Fruit fly (Drosophila melanogaster) whole organism, pupa: ENCODE data around the gene CG18493.
A peak's percentile ranks its signal among the peaks of the same experiment; 100 is the strongest.

Experiments
- CG10348 ChIP-seq: fragments of 200-800 bp; sonication (Bioruptor generic); IDR thresholded peaks from 2 replicates; pipeline ENCODE4 v1.3.6; 2022; ENCODE audit warnings: missing biosample characterization, missing genetic modification characterization
- CG12605 ChIP-seq: fragments of 200-800 bp; sonication (Bioruptor generic); IDR thresholded peaks from 2 replicates; pipeline ENCODE4 v1.3.6; 2022; ENCODE audit warnings: missing biosample characterization, missing genetic modification characterization
- CG13204 ChIP-seq: fragments of 200-800 bp; sonication (Bioruptor generic); optimal IDR thresholded peaks from 2 replicates; lab custom pipeline; 2018; ENCODE audit warnings: missing biosample characterization, mild to moderate bottlenecking, missing genetic modification characterization, moderate library complexity
- CG14655 ChIP-seq: fragments of 200-800 bp; sonication (Bioruptor generic); optimal IDR thresholded peaks from 3 replicates; lab custom pipeline; 2017; ENCODE audit warnings: mild to moderate bottlenecking, missing biosample characterization, missing genetic modification reagents, missing genetic modification characterization
- CG15710 ChIP-seq: fragments of 200-800 bp; sonication (Bioruptor generic); optimal IDR thresholded peaks from 2 replicates; lab custom pipeline; 2018; ENCODE audit warnings: missing biosample characterization, mild to moderate bottlenecking, missing genetic modification characterization, moderate library complexity
- CG17806 ChIP-seq: fragments of 200-800 bp; sonication (Bioruptor generic); optimal IDR thresholded peaks from 2 replicates; lab custom pipeline; 2018; ENCODE audit warnings: missing biosample characterization, mild to moderate bottlenecking, missing genetic modification characterization, moderate library complexity
- CG32121 ChIP-seq: fragments of 200-800 bp; sonication (Bioruptor generic); IDR thresholded peaks from 2 replicates; pipeline ENCODE4 v1.3.6; 2022; ENCODE audit warnings: missing biosample characterization, missing genetic modification characterization
- CG34367 ChIP-seq: fragments of 200-800 bp; sonication (Bioruptor generic); optimal IDR thresholded peaks from 2 replicates; lab custom pipeline; 2018; ENCODE audit warnings: missing biosample characterization, mild to moderate bottlenecking, missing genetic modification characterization
- CG4496 ChIP-seq: fragments of 200-800 bp; sonication (Bioruptor generic); IDR thresholded peaks from 3 replicates; pipeline ENCODE4 v1.3.6; 2022; ENCODE audit warnings: missing biosample characterization, missing genetic modification characterization
- CG8159 ChIP-seq: fragments of 200-800 bp; sonication (Bioruptor generic); optimal IDR thresholded peaks from 3 replicates; lab custom pipeline; 2018; ENCODE audit warnings: missing biosample characterization, mild to moderate bottlenecking, missing genetic modification characterization, moderate library complexity
- CG8301 ChIP-seq: fragments of 200-800 bp; sonication (Bioruptor generic); optimal IDR thresholded peaks from 2 replicates; lab custom pipeline; 2018; ENCODE audit warnings: missing biosample characterization, mild to moderate bottlenecking, missing genetic modification characterization
- CG9948 ChIP-seq: fragments of 200-800 bp; sonication (Bioruptor generic); optimal IDR thresholded peaks from 2 replicates; lab custom pipeline; 2018; ENCODE audit warnings: missing biosample characterization, mild to moderate bottlenecking, missing genetic modification characterization, moderate library complexity
- D1 ChIP-seq: fragments of 200-800 bp; sonication (Bioruptor generic); optimal IDR thresholded peaks from 2 replicates; lab custom pipeline; 2018; ENCODE audit warnings: missing biosample characterization, mild to moderate bottlenecking, missing genetic modification characterization, moderate library complexity
- EcR ChIP-seq: fragments of 200-800 bp; sonication (Bioruptor generic); optimal IDR thresholded peaks from 3 replicates; lab custom pipeline; 2019; ENCODE audit warnings: missing biosample characterization, missing genetic modification characterization, mild to moderate bottlenecking, moderate library complexity, missing genetic modification reagents
- Ets98B ChIP-seq: fragments of 200-800 bp; sonication (Bioruptor generic); IDR thresholded peaks from 2 replicates; pipeline ENCODE4 v1.3.6; 2022; ENCODE audit warnings: missing biosample characterization, missing genetic modification characterization
- Pif1A ChIP-seq: fragments of 200-800 bp; sonication (Bioruptor generic); optimal IDR thresholded peaks from 3 replicates; lab custom pipeline; 2016; ENCODE audit warnings: missing biosample characterization, missing genetic modification characterization
- Pif1B ChIP-seq: fragments of 200-800 bp; sonication (Bioruptor generic); optimal IDR thresholded peaks from 3 replicates; lab custom pipeline; 2016; ENCODE audit warnings: missing biosample characterization, missing genetic modification characterization
- Snoo ChIP-seq: fragments of 200-800 bp; sonication (Bioruptor generic); optimal IDR thresholded peaks from 3 replicates; lab custom pipeline; 2017; ENCODE audit warnings: missing biosample characterization, mild to moderate bottlenecking, missing genetic modification characterization, inconsistent platforms
- fd96Ca ChIP-seq: fragments of 200-800 bp; sonication (Bioruptor generic); IDR thresholded peaks from 3 replicates; pipeline ENCODE4 v1.3.6; 2022; ENCODE audit warnings: missing biosample characterization, missing genetic modification characterization
- gl ChIP-seq: fragments of 200-800 bp; sonication (Bioruptor generic); optimal IDR thresholded peaks from 2 replicates; lab custom pipeline; 2018; ENCODE audit warnings: missing biosample characterization, mild to moderate bottlenecking, missing genetic modification characterization
- rn ChIP-seq: fragments of 200-800 bp; sonication (Bioruptor generic); IDR thresholded peaks from 2 replicates; pipeline ENCODE4 v1.3.6; 2022; ENCODE audit warnings: missing biosample characterization, missing genetic modification characterization

Gene CG18493

DNA sequence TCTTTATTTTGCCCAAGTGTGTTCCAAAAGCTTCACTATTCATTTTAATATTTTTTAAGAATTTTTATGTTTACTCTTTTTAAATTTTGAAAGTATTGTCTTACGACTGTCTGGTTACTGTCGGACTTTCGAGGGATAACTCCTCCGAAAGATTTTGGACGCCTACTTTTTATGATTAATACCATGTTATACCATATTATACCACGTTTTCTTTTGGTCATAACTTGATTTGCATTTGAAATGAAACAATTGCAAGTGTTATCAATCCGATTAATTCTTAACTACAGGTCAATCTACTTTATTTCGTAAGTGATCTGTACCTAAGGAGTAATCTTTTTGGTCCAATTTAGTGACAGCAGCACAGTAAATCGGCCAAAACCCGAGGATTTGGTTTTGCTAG, 14.1 kb upstream of the CG18493 start, which contains the start of gene CG31404:
TSS of gene CG31404 (minus strand) at position 101 of the 400 bp plus-strand sequence.
- TF ChIP-seq CG32121 (no peak), Snoo (no peak), CG17806 (no peak), CG12605 (GFP tag; lab: Robert Waterston, UW) (no peak), CG8159 (no peak), rn (GFP tag; lab: Robert Waterston, UW) (no peak), CG4496 (GFP tag; lab: Robert Waterston, UW) (no peak), gl (tag; lab: Kevin White, UChicago) (no peak), Pif1A (GFP tag; lab: Kevin White, UChicago) (no peak), CG34367 (tag; lab: Kevin White, UChicago) (no peak), CG9948 (no peak), D1 (tag; lab: Kevin White, UChicago) (no peak), fd96Ca (GFP tag; lab: Robert Waterston, UW) (no peak)

DNA sequence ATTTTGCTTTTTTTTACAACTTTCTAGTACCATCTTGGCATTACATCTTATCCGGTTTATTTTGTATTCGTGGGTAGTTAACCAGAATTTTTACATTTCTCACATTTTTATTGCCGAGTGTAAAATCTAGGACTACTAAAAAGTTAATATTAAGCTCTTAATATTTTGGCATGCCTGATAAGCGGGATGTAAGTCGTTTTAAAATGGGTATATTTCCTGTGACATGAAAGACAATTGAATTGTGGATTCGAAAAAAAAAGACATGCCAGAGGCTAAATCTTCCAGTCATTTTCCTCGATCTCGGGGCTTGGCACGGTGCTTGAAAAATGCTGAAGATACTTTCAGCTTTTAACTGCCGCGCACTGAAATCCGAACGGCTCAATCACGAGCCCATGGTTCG, 12.9 kb upstream of the CG18493 start, which contains the start of gene CG31245:
TSS of gene CG31245 (minus strand) at position 101 of the 400 bp plus-strand sequence.
- TF ChIP-seq rn (GFP tag; lab: Robert Waterston, UW) (no peak), D1 (tag; lab: Kevin White, UChicago) (no peak), CG17806 (no peak), CG4496 (GFP tag; lab: Robert Waterston, UW) (no peak), CG15710 (tag; lab: Kevin White, UChicago) (no peak), fd96Ca (GFP tag; lab: Robert Waterston, UW) (no peak), gl (tag; lab: Kevin White, UChicago) (no peak), CG14655 (GFP tag; lab: Kevin White, UChicago) (no peak), CG32121 (no peak), Snoo (no peak), CG34367 (tag; lab: Kevin White, UChicago) (no peak), CG13204 (GFP tag; lab: Kevin White, UChicago) (no peak), CG8159 (no peak), Pif1A (GFP tag; lab: Kevin White, UChicago) (no peak), CG8301 (tag; lab: Kevin White, UChicago) (no peak), CG12605 (GFP tag; lab: Robert Waterston, UW) (no peak), CG9948 (no peak), EcR (GFP tag; lab: Kevin White, UChicago) (no peak)

- TF ChIP-seq CG8159 (peak; percentile 21), CG9948 (no peak), CG14655 (GFP tag; lab: Kevin White, UChicago) (peak; percentile 71), Ets98B (no peak), Pif1A (GFP tag; lab: Kevin White, UChicago) (peak; percentile 23)
Measured at dm6 chr3R:19383298-19383697, 6.8 kb upstream of the CG18493 start.

- TF ChIP-seq CG8159: no peak
- no peak for TF ChIP-seq CG4496 (GFP tag; lab: Robert Waterston, UW)
- no peak for TF ChIP-seq CG13204 (GFP tag; lab: Kevin White, UChicago)
Measured at dm6 chr3R:19387608-19388007, 2.5 kb upstream of the CG18493 start, which contains the start of gene CG3734. Gene CG3734 (plus strand): TSS chr3R:19387861.

DNA sequence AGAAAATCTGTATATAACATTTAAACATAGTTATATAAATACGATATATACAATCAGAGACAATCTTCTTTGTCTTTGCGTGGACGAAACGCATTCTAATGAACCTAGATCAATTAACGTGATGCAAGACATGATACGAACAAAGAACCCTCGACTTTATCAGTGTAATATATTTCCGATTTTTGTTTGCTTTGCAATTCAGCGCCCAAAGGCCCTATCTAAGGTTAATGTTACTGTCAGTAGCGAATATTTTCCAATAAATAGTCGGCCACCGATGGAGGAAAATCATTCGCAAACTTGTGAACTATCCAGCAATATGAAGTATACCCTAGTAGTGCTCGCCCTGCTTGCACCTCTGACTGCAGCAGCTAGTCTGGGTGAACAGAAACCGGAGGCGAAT, 3.0 kb downstream of the CG18493 start, which contains the start of gene CG3739:
TSS of gene CG3739 (plus strand) at position 301 of the 400 bp plus-strand sequence.
- no peak for TF ChIP-seq CG10348
- TF ChIP-seq Ets98B: no peak
- no peak for TF ChIP-seq CG8159
- TF ChIP-seq CG13204 (GFP tag; lab: Kevin White, UChicago): no peak
- TF ChIP-seq CG17806: no peak
- TF ChIP-seq CG32121: no peak
- no peak for TF ChIP-seq Snoo
- TF ChIP-seq Pif1B (GFP tag; lab: Kevin White, UChicago): no peak
- TF ChIP-seq fd96Ca (GFP tag; lab: Robert Waterston, UW): no peak
- no peak for TF ChIP-seq gl (tag; lab: Kevin White, UChicago)
- no peak for TF ChIP-seq CG9948
- no peak for TF ChIP-seq CG4496 (GFP tag; lab: Robert Waterston, UW)
- TF ChIP-seq CG14655 (GFP tag; lab: Kevin White, UChicago): no peak
- no peak for TF ChIP-seq rn (GFP tag; lab: Robert Waterston, UW)
- TF ChIP-seq EcR (GFP tag; lab: Kevin White, UChicago): no peak
- TF ChIP-seq CG8301 (tag; lab: Kevin White, UChicago): no peak

- TF ChIP-seq CG32121: no peak
- TF ChIP-seq CG15710 (tag; lab: Kevin White, UChicago): no peak
- TF ChIP-seq Snoo: no peak
- TF ChIP-seq CG14655 (GFP tag; lab: Kevin White, UChicago): no peak
- no peak for TF ChIP-seq rn (GFP tag; lab: Robert Waterston, UW)
- TF ChIP-seq CG8301 (tag; lab: Kevin White, UChicago): no peak
- TF ChIP-seq CG12605 (GFP tag; lab: Robert Waterston, UW): no peak
- no peak for TF ChIP-seq CG9948
- TF ChIP-seq EcR (GFP tag; lab: Kevin White, UChicago): no peak
- TF ChIP-seq CG34367 (tag; lab: Kevin White, UChicago): no peak
- no peak for TF ChIP-seq Pif1A (GFP tag; lab: Kevin White, UChicago)
Measured at dm6 chr3R:19398467-19398866, 8.4 kb downstream of the CG18493 start, which contains the start of gene CG31244. Gene CG31244 (minus strand): TSS chr3R:19398567.

DNA sequence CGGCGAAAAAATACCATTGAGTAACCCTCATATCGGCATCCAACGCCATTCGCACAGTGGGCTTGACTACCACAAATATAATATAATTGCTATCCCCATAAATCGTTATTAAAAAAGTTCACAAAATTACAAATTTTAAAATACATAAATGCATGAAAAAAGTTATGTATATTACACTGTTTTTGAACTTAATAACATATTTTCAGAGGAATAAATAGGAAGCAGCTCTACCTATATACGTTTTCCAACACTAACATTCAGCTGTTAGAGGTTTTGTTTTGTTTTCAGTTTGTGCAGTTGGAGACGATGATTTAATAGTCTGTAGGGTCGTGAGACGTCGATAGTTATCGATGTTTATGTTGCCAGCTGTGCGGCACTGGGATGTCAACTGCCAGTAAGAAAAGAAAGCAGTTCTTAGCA, 13.0 kb downstream of the CG18493 start, which contains the start of the genes Ino80 and Aptx:
TSS of gene Ino80 (minus strand) at position 58 of the 420 bp plus-strand sequence.
TSS of gene Aptx (plus strand) at position 360 of the 420 bp plus-strand sequence.
- peak; percentile 82; the same call in 2 of the 3 replicates for TF ChIP-seq fd96Ca (GFP tag; lab: Robert Waterston, UW)
- peak; percentile 86 for TF ChIP-seq CG34367 (tag; lab: Kevin White, UChicago)
- peak; percentile 73 for TF ChIP-seq Snoo
- TF ChIP-seq CG4496 (GFP tag; lab: Robert Waterston, UW): peak; percentile 94
- TF ChIP-seq CG8301 (tag; lab: Kevin White, UChicago): peak; percentile 89
- TF ChIP-seq CG10348: peak; percentile 66
- peak; percentile 91 for TF ChIP-seq CG8159
- no peak for TF ChIP-seq gl (tag; lab: Kevin White, UChicago)
- peak; percentile 90 for TF ChIP-seq CG17806
- peak; percentile 92 for TF ChIP-seq CG32121
- no peak for TF ChIP-seq Pif1A (GFP tag; lab: Kevin White, UChicago)
- TF ChIP-seq CG14655 (GFP tag; lab: Kevin White, UChicago): peak; percentile 89
- TF ChIP-seq D1 (tag; lab: Kevin White, UChicago): peak; percentile 69
- TF ChIP-seq rn (GFP tag; lab: Robert Waterston, UW): peak; percentile 88
- no peak for TF ChIP-seq CG13204 (GFP tag; lab: Kevin White, UChicago)
- peak; percentile 72; the same call in 1 of the 2 replicates for TF ChIP-seq CG12605 (GFP tag; lab: Robert Waterston, UW)
- TF ChIP-seq CG15710 (tag; lab: Kevin White, UChicago): peak; percentile 90
- TF ChIP-seq CG9948: peak; percentile 89
- peak; percentile 84 for TF ChIP-seq Ets98B
- peak; percentile 83 for TF ChIP-seq Pif1B (GFP tag; lab: Kevin White, UChicago)
- no peak for TF ChIP-seq EcR (GFP tag; lab: Kevin White, UChicago)
- TF ChIP-seq, all 21 proteins: peak for 17
